Worm (Caenorhabditis elegans) whole organism, L4 larva: ENCODE results near the gene C56A3.4.

ENCODE experiments used
- R02D3.7 ChIP-seq: fragments of 150-350 bp; sonication (generic microtip); optimal IDR thresholded peaks from 3 replicates; lab custom pipeline; 2014; ENCODE audit warnings: missing biosample characterization, missing genetic modification characterization
- ceh-82 ChIP-seq: sonication (generic microtip); optimal IDR thresholded peaks from 2 replicates; lab custom pipeline; 2017; ENCODE audit warnings: missing biosample characterization, missing genetic modification characterization
- lin-1 ChIP-seq: fragments of 200-800 bp; sonication (Bioruptor generic); IDR thresholded peaks from 2 replicates; pipeline ENCODE4 v1.3.6; 2022; ENCODE audit warnings: missing genetic modification reagents, missing genetic modification characterization, missing compliant biosample characterization
- lin-39 ChIP-seq: fragments of 150-350 bp; optimal IDR thresholded peaks from 2 replicates; lab custom pipeline; 2014; ENCODE audit warnings: missing biosample characterization, missing genetic modification reagents, missing genetic modification characterization
- unc-130 ChIP-seq: sonication (generic microtip); optimal IDR thresholded peaks from 2 replicates; lab custom pipeline; 2016; ENCODE audit warnings: missing genetic modification reagents, missing genetic modification characterization, missing compliant biosample characterization

ce11 chrV:13529165-13529564 is 22.4 kb downstream of the C56A3.4 start:
- TF ChIP-seq R02D3.7 (tag; lab: Kevin White, UChicago), result no peak
- no peak for TF ChIP-seq unc-130
- TF ChIP-seq lin-39 (tag; lab: Kevin White, UChicago), result no peak
- no peak for TF ChIP-seq ceh-82
- TF ChIP-seq lin-1 (GFP tag; lab: Robert Waterston, UW), result no peak
